Worm (Caenorhabditis elegans) whole organism, mixed stage, embryonic: ENCODE data around the gene swp-1.

Experiments used
- lsy-2 ChIP-seq: fragments of 150-350 bp; optimal IDR thresholded peaks from 2 replicates; lab custom pipeline; 2014; ENCODE audit warnings: missing biosample characterization, missing genetic modification characterization
- nhr-12 ChIP-seq: fragments of 150-350 bp; optimal IDR thresholded peaks from 2 replicates; lab custom pipeline; 2014; ENCODE audit warnings: missing biosample characterization, missing genetic modification characterization
- nhr-28 ChIP-seq: fragments of 150-350 bp; optimal IDR thresholded peaks from 2 replicates; lab custom pipeline; 2014; ENCODE audit warnings: missing biosample characterization, missing genetic modification characterization
- unc-62 ChIP-seq: fragments of 150-350 bp; optimal IDR thresholded peaks from 2 replicates; lab custom pipeline; 2014; ENCODE audit warnings: missing biosample characterization, missing genetic modification reagents, missing genetic modification characterization
- ztf-11 ChIP-seq: fragments of 150-350 bp; optimal IDR thresholded peaks from 2 replicates; lab custom pipeline; 2014; ENCODE audit warnings: missing biosample characterization, missing genetic modification characterization

- TF ChIP-seq ztf-11 (tag; lab: Kevin White, UChicago), result no peak
- TF ChIP-seq unc-62 (GFP tag; lab: Kevin White, UChicago), result no peak
- no peak for TF ChIP-seq nhr-28 (tag; lab: Kevin White, UChicago)
- peak; percentile 33 for TF ChIP-seq lsy-2 (tag; lab: Kevin White, UChicago)
- TF ChIP-seq nhr-12, result no peak
Observed at ce11 chrIII:5688246-5688645, 17.1 kb downstream of the swp-1 start.
